Worm (Caenorhabditis elegans) whole organism, midembryonic: ENCODE results near the gene clec-75.

Experiments
- T22C8.4 ChIP-seq: fragments of 200-800 bp; sonication (Bioruptor generic); IDR thresholded peaks from 2 replicates; pipeline ENCODE4 v1.3.6; 2022; ENCODE audit warnings: missing genetic modification characterization, missing compliant biosample characterization
- cog-1 ChIP-seq: sonication (generic microtip); optimal IDR thresholded peaks from 2 replicates; lab custom pipeline; 2016; ENCODE audit warnings: missing genetic modification characterization, missing compliant biosample characterization
- flt-1 ChIP-seq: fragments of 200-800 bp; sonication (Bioruptor generic); IDR thresholded peaks from 2 replicates; pipeline ENCODE4 v1.3.6; 2022; ENCODE audit warnings: missing genetic modification characterization, missing compliant biosample characterization
- klf-2 ChIP-seq: fragments of 200-800 bp; sonication (Bioruptor generic); conservative IDR thresholded peaks from 2 replicates; pipeline ENCODE4 v1.3.6; 2022; ENCODE audit warnings: missing genetic modification reagents, missing genetic modification characterization, missing compliant biosample characterization
- med-1 ChIP-seq: sonication (generic microtip); optimal IDR thresholded peaks from 2 replicates; lab custom pipeline; 2017; ENCODE audit warnings: missing genetic modification characterization, mild to moderate bottlenecking, missing compliant biosample characterization, antibody characterized with exemption, missing genetic modification reagents; ENCODE audit not compliant: insufficient read depth
- ref-1 ChIP-seq: fragments of 200-800 bp; sonication (Bioruptor generic); conservative IDR thresholded peaks from 2 replicates; pipeline ENCODE4 v1.3.6; 2022; ENCODE audit warnings: missing genetic modification reagents, missing genetic modification characterization, missing compliant biosample characterization
- tab-1 ChIP-seq: fragments of 200-800 bp; sonication (Bioruptor generic); IDR thresholded peaks from 2 replicates; pipeline ENCODE4 v1.3.6; 2022; ENCODE audit warnings: missing genetic modification characterization, missing compliant biosample characterization
- ztf-23 ChIP-seq: fragments of 200-800 bp; sonication (Bioruptor generic); IDR thresholded peaks from 2 replicates; pipeline ENCODE4 v1.3.6; 2022; ENCODE audit warnings: missing genetic modification reagents, missing genetic modification characterization, missing compliant biosample characterization
- ztf-29 ChIP-seq: fragments of 200-800 bp; sonication (Bioruptor generic); IDR thresholded peaks from 2 replicates; pipeline ENCODE4 v1.3.6; 2022; ENCODE audit warnings: missing genetic modification reagents, missing genetic modification characterization, missing compliant biosample characterization

- TF ChIP-seq ztf-29 (GFP tag; lab: Robert Waterston, UW) (no peak), med-1 (GFP tag; lab: Kevin White, UChicago) (no peak), flt-1 (no peak), T22C8.4 (GFP tag; lab: Robert Waterston, UW) (no peak), cog-1 (tag; lab: Kevin White, UChicago) (no peak), tab-1 (GFP tag; lab: Robert Waterston, UW) (no peak), ztf-23 (GFP tag; lab: Robert Waterston, UW) (no peak), klf-2 (GFP tag; lab: Robert Waterston, UW) (no peak), ref-1 (no peak)
Measured at ce11 chrIV:3979525-3979924, 19.0 kb downstream of the clec-75 start, which contains the start of gene srh-222.
